Fruit fly (Drosophila melanogaster): ENCODE results near the gene Rpn12.
"Not testable (repeated sequence)": the region's sequence is repeated elsewhere in the genome, so short reads cannot be mapped to it uniquely, and the experiment has no call there.

Rpn12 gene

DNA sequence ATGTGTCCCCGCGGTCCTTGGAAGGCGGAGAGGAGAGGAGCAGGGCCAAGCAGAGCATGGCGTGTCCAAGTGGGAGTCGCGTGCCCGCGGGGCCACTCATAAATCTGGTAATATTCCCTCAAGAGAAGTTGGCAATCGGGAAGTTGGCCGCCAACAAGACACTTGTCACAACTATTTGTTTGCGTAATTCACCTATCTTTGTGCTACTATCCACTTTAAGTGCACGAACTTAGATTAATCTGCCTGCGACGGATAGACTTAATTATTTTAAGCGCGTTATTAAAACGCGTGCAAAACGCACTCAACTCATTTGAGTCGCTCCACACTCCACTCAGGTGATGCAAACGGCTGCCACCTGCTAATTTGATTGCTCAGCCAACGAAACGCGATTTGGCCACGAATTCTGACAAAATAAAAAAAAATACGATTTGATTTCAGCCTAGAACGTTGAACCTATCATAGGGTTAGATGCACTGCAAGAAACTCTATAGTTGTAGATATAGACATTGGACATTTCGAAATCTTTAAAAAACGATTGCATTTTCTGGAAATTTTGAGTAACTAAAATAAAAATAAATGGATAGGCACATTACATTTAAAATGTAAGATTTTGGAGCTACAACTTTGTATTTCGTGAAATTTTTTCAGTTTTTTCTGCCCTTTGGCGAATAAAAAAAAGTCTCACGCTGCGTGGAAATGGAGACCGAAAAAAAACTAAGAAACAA lies 11.7 kb upstream of the Rpn12 start:
- TF ChIP-seq insv (optimal IDR thresholded peaks at IDR 0.05) (no peak), Myc (optimal IDR thresholded peaks at IDR 0.05) (no peak), h (optimal IDR thresholded peaks at IDR 0.05) (no peak), Sin3A (optimal IDR thresholded peaks at IDR 0.05) (no peak), psq (optimal IDR thresholded peaks at IDR 0.05) (no peak), ttk (optimal IDR thresholded peaks at IDR 0.05) (no peak)

DNA sequence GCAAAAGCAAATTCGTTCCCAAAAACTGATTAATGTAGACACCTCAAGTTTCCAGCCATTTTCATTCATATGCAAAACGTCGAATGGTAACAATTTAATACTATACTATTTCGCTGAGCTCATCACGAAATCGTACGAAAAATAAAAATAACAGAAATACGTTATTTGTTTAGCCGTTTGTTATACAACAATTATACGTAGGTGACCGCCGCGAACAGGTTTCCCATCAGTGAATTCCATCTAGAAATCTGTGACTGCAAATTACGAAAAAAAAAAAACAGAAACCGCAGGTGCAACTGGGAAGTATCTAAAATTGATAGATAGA lies 11.1 kb upstream of the Rpn12 start:
- TF ChIP-seq psq (optimal IDR thresholded peaks at IDR 0.05) (no peak), Sin3A (optimal IDR thresholded peaks at IDR 0.05) (no peak), h (optimal IDR thresholded peaks at IDR 0.05) (no peak), Myc (optimal IDR thresholded peaks at IDR 0.05) (no peak), ttk (optimal IDR thresholded peaks at IDR 0.05) (no peak), insv (optimal IDR thresholded peaks at IDR 0.05) (no peak)

DNA sequence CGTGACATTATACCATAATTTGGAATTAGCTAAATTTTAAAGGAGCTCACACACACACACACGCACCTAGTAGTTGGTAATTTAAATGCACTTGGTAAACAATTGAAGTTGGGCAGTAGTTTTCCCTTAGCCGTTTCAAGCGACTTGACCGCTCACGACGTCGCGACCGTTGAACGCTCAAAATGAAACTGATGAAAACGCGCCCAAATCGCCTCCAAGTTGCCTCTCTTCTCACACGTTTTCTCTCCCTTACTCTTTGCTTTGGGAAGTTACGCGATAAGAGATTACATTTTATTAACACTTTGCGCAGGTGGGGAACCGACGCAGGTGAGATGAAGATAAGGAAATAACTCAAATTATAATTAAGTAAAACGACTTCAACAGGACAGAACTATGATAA lies 10.6 kb upstream of the Rpn12 start:
- TF ChIP-seq ttk (optimal IDR thresholded peaks at IDR 0.05) (no peak), Myc (optimal IDR thresholded peaks at IDR 0.05) (no peak), h (optimal IDR thresholded peaks at IDR 0.05) (no peak), Sin3A (optimal IDR thresholded peaks at IDR 0.05) (no peak), insv (optimal IDR thresholded peaks at IDR 0.05) (no peak), psq (optimal IDR thresholded peaks at IDR 0.05) (no peak)

DNA sequence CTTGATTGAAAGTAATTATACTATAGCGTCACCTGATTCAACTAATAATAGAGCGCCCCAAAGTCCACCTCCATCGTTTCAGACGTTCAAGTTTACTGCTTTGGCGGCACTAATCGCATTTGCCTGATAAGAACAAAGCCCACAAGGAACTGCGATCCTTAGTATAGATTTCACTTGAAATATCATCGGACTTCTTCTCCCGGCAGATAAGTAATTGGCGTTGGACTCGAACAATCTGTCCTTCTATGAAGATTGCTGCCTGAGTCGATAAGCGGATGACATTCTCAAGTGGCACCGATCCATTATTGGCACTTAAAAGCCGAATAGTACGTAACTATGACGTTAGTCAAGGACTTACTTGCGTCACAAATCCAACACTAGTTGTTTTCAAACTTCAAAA lies 9.6 kb upstream of the Rpn12 start, which contains the start of gene Mipp1:
Mipp1 (minus strand) TSS at position 101 of the 400 bp plus-strand sequence.
- not testable (repeated sequence) for TF ChIP-seq ttk, Sin3A, h (optimal IDR thresholded peaks at IDR 0.05)

DNA sequence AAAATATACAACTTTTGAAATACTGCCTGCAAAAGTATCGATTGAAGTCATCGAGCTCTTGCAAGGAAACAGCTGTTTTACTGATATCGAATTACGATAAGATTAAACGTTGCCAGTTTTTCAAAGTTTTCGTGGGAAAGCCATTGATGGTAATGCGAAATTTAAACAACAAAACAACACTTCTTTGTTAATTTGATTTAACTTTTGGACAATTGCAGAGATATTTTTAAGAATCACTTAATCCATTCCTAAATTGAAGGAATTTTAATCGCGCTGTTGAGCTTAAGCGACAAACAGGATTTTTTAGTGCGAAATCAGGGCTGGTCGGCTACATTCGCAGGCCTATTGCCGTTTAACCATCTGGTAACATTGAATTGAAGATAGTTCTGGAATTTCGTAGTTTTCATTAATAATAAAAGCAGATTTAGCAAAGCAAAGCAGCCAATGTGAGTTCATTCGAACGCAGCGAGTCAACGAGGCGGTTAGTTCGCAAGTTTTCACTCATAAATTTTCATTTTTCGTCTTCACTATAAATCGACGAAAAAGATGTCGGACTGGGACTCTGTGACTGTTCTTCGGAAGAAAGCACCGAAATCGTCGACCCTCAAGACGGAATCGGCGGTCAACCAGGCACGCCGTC lies 8.4 kb upstream of the Rpn12 start, which contains the start of gene mbf1:
mbf1 (plus strand) TSS at position 130 of the 640 bp plus-strand sequence.
- TF ChIP-seq psq (optimal IDR thresholded peaks at IDR 0.05): no peak
- no peak for TF ChIP-seq h (optimal IDR thresholded peaks at IDR 0.05)
- no peak for TF ChIP-seq ttk (optimal IDR thresholded peaks at IDR 0.05)
- no peak for TF ChIP-seq Myc (optimal IDR thresholded peaks at IDR 0.05)
- TF ChIP-seq insv (optimal IDR thresholded peaks at IDR 0.05): no peak
- no peak for TF ChIP-seq Sin3A (optimal IDR thresholded peaks at IDR 0.05)

DNA sequence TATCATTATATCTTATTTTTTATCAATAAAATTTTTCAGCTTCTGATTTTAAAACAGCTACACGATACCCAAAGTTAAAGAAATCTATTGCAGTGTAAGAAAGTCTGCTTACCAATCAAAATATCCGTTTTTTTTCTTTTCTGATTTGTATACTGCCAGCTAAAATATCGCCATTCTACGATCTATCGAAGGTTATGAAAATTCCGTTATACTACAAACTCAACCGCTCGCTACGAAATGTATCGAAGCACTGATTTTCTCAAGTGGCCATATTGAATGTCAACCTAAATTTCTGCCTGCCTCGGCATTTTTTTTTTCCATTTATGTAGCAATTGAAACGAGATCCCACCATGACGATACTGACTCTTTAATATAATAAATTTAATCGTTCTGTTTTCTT lies 2.8 kb upstream of the Rpn12 start, which contains the start of gene nxf2:
nxf2 (minus strand) TSS at position 258 of the 400 bp plus-strand sequence.
- no peak for TF ChIP-seq ttk (optimal IDR thresholded peaks at IDR 0.05)
- no peak for TF ChIP-seq psq (optimal IDR thresholded peaks at IDR 0.05)
- TF ChIP-seq Sin3A (optimal IDR thresholded peaks at IDR 0.05): no peak
- no peak for TF ChIP-seq h (optimal IDR thresholded peaks at IDR 0.05)
- TF ChIP-seq insv (optimal IDR thresholded peaks at IDR 0.05): no peak
- TF ChIP-seq Myc (optimal IDR thresholded peaks at IDR 0.05): no peak

DNA sequence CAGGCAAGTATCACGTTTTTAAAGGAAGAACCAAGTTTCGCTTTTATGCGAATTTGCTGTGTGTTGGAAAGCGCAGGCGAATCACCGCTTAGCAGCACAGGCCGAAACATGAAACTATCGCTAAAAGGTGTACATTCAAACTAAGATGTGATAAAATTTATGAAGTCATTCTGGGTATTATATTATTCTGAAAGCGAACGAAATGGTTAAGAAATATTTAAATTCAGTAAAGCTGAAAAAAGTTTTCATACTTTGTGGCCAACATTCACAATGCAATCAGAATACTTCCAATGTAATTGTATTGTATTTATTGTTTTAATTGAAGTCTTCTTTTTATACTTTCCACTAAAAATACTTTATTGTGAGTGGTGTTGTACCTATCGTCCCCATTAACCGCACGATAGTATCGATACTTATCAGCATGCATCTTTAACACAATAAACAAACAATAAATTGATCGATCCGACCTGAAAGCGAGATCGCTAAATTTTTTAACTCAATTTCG lies 1.6 kb upstream of the Rpn12 start, which contains the start of gene Smn:
Smn (minus strand) TSS at position 347 of the 505 bp plus-strand sequence.
- TF ChIP-seq Myc (optimal IDR thresholded peaks at IDR 0.05) (no peak), ttk (optimal IDR thresholded peaks at IDR 0.05) (no peak), insv (optimal IDR thresholded peaks at IDR 0.05) (no peak), h (optimal IDR thresholded peaks at IDR 0.05) (no peak), Sin3A (optimal IDR thresholded peaks at IDR 0.05) (no peak), psq (optimal IDR thresholded peaks at IDR 0.05) (no peak)

DNA sequence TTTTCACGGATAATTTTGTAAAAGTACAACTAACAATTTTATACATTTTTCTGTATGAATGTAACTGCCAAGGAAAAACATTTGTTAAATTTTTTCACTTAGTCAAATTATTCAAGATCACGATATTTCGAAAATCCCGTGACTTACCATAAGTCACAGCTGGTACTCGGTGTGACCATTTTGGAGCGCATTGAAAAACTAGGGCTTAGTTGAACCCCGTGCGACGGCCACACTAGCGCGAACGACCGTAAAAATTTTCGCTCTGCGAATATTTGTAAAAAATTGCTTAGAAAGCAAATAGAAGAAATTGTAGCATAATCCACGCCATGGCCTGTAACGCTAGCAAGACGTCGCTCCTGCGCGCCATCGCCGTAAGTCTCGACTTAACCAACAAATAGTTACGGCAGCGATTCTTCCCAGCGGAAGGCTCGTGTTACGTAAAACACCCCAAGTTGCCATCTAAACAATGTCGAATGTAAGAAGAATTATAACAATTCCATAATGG lies 1.3 kb downstream of the Rpn12 start, which contains the start of gene UQCR-C2:
UQCR-C2 (plus strand) TSS at position 51 of the 505 bp plus-strand sequence.
- TF ChIP-seq Myc (optimal IDR thresholded peaks at IDR 0.05) (no peak), ttk (optimal IDR thresholded peaks at IDR 0.05) (no peak), insv (optimal IDR thresholded peaks at IDR 0.05) (no peak), Sin3A (optimal IDR thresholded peaks at IDR 0.05) (no peak), h (optimal IDR thresholded peaks at IDR 0.05) (no peak), psq (optimal IDR thresholded peaks at IDR 0.05) (no peak)

DNA sequence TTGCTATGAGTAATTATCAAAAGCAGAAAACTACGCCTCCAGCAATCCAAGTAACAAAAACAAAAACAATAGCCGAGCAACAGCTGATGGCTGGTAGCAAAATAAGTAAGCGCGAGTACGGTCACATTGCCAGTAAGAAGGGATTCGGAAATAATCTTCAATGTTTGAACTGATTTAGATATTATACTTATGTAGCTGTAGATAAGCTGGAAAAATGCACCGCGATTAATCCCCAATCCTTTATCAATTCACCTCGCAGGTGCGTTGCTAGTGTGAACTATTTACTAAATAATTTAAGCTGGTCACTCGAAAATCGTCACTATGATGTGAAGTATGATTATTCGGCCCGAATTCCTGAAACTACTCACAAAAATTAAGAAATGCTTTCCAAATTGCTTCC lies 4.2 kb downstream of the Rpn12 start, which contains the start of the genes Syx8 and CG32163:
Syx8 (minus strand) TSS at position 69 of the 400 bp plus-strand sequence.
CG32163 (plus strand) TSS at position 169 of the 400 bp plus-strand sequence.
- TF ChIP-seq Myc (optimal IDR thresholded peaks at IDR 0.05): no peak
- no peak for TF ChIP-seq ttk (optimal IDR thresholded peaks at IDR 0.05)
- TF ChIP-seq h (optimal IDR thresholded peaks at IDR 0.05): no peak
- no peak for TF ChIP-seq insv (optimal IDR thresholded peaks at IDR 0.05)
- TF ChIP-seq psq (optimal IDR thresholded peaks at IDR 0.05): no peak
- TF ChIP-seq Sin3A (optimal IDR thresholded peaks at IDR 0.05): no peak

DNA sequence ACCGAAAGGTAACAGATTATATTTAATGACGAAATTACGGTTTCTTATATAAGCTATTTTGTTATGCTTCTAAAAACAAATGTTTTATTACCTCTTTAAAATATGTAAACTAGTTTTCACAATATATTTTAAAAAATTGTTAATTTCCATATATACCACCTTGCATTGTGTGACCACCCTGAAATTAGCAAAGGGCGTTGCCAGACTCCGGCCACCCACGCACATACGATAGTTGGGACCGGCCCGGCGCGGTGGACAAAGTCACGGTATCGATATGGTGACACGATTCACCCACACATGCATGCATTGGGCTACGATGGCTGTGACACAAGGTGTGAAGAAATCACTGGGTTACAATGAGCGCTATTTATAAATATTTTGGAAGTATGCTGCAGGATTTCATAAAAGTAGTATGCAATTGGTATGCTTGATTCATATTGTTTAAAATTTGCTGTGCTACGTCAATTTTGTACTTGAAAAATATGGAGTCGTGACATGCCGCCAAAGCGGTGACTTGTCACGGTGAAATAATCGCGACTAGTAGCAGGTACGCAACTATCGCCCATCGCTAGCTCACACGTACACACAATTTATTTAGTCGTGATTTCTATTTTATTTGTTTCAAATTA lies 5.3 kb downstream of the Rpn12 start:
- TF ChIP-seq ttk (optimal IDR thresholded peaks at IDR 0.05) (no peak), Sin3A (optimal IDR thresholded peaks at IDR 0.05) (no peak), psq (optimal IDR thresholded peaks at IDR 0.05) (no peak), insv (optimal IDR thresholded peaks at IDR 0.05) (no peak), h (optimal IDR thresholded peaks at IDR 0.05) (no peak), Myc (optimal IDR thresholded peaks at IDR 0.05) (no peak)

DNA sequence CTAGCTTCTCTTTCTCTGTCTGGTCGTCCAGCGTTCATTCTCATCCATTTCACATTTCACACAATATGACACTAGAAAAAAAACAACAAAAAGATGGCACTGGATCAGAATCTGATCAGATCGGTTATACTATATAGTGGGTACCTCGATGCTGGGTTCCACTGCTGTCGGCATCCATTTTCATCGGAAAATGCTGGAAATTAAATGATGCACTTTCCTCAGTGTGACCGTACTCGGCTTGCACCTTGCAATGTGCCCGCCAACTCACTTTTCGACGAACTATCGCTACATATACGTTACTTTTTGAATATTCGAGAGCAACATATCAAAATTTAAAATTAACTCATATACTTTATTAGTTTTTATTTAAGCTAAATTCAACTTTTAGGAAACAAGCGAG lies 8.0 kb downstream of the Rpn12 start, which contains the start of gene tra:
tra (minus strand) TSS at position 191 of the 400 bp plus-strand sequence.
- TF ChIP-seq insv (optimal IDR thresholded peaks at IDR 0.05) (no peak), h (optimal IDR thresholded peaks at IDR 0.05) (no peak), Sin3A (optimal IDR thresholded peaks at IDR 0.05) (no peak), ttk (optimal IDR thresholded peaks at IDR 0.05) (no peak), Myc (optimal IDR thresholded peaks at IDR 0.05) (no peak), psq (optimal IDR thresholded peaks at IDR 0.05) (no peak)

Data from Kc167 (cell line).